In genomic region chrX:2222181-2222790, dm6 we compare ENCODE assay signal across 1 fruit fly cellular context.
TF ChIP-seq lines count a peak whose summit lies in the region.

Gene Vinc (minus strand): TSS chrX:2222567.

TF ChIP-seq in whole organism, embryonic, 481 proteins besides CTCF, POLR2A, EP300 and RAD21 (continued from another document and continues in another):
- TF ChIP-seq CG1024 (GFP tag; IDR thresholded peaks at IDR 0.05; lab: Robert Waterston, UW) (no peak), CG10431 (GFP tag; optimal IDR thresholded peaks at IDR 0.05; lab: Kevin White, UChicago) (no peak), CG7745 (tag; optimal IDR thresholded peaks at IDR 0.05; lab: Kevin White, UChicago) (no peak), E2f1 (GFP tag; IDR thresholded peaks at IDR 0.05; lab: Robert Waterston, UW) (peak; percentile 83), eve (GFP tag; optimal IDR thresholded peaks at IDR 0.05; lab: Kevin White, UChicago) (no peak), Nf-YC (tag; optimal IDR thresholded peaks at IDR 0.05; lab: Kevin White, UChicago) (peak; percentile 86), ato (GFP tag; IDR thresholded peaks at IDR 0.05; lab: Robert Waterston, UW; ENCODE audit: partially characterized antibody) (peak; percentile 35; the same call in 1 of the 2 replicates), gem (tag; optimal IDR thresholded peaks at IDR 0.05; lab: Kevin White, UChicago) (no peak), Ets97D (GFP tag; optimal IDR thresholded peaks at IDR 0.05; lab: Kevin White, UChicago) (peak; percentile 65), CG7987 (GFP tag; optimal IDR thresholded peaks at IDR 0.05; lab: Kevin White, UChicago) (peak; percentile 73), BtbVII (GFP tag; optimal IDR thresholded peaks at IDR 0.05; lab: Kevin White, UChicago) (peak; percentile 93), bab2 (GFP tag; optimal IDR thresholded peaks at IDR 0.05; lab: Kevin White, UChicago) (peak; percentile 47), ATbp (GFP tag; optimal IDR thresholded peaks at IDR 0.05; lab: Kevin White, UChicago) (peak; percentile 52), tna (GFP tag; IDR thresholded peaks at IDR 0.05; lab: Robert Waterston, UW; ENCODE audit: partially characterized antibody) (peak; percentile 55; the same call in 1 of the 2 replicates), Side (GFP tag; optimal IDR thresholded peaks at IDR 0.05; lab: Kevin White, UChicago) (peak; percentile 88), CG14965 (GFP tag; optimal IDR thresholded peaks at IDR 0.05; lab: Kevin White, UChicago; ENCODE audit: borderline replicate concordance) (peak; percentile 51), CG2116 (GFP tag; optimal IDR thresholded peaks at IDR 0.05; lab: Kevin White, UChicago) (peak; percentile 38), ro (GFP tag; IDR thresholded peaks at IDR 0.05; lab: Robert Waterston, UW) (peak; percentile 39; the same call in 1 of the 2 replicates), CG6791 (GFP tag; IDR thresholded peaks at IDR 0.05; lab: Robert Waterston, UW; ENCODE audit: partially characterized antibody) (peak; percentile 53; the same call in 1 of the 3 replicates), bsh (GFP tag; optimal IDR thresholded peaks at IDR 0.05; lab: Kevin White, UChicago) (peak; percentile 65 to 73), ab (GFP tag; optimal IDR thresholded peaks at IDR 0.05; lab: Kevin White, UChicago) (peak; percentile 35), Dref (GFP tag; IDR thresholded peaks at IDR 0.05; lab: Robert Waterston, UW) (peak; percentile 85), zf30C (GFP tag; optimal IDR thresholded peaks at IDR 0.05; lab: Kevin White, UChicago) (no peak), CG4424 (GFP tag; optimal IDR thresholded peaks at IDR 0.05; lab: Kevin White, UChicago) (peak; percentile 89), CG30431 (GFP tag; optimal IDR thresholded peaks at IDR 0.05; lab: Kevin White, UChicago) (peak; percentile 74), nerfin-2 (GFP tag; IDR thresholded peaks at IDR 0.05; lab: Robert Waterston, UW; ENCODE audit: partially characterized antibody) (0 out of 2 replicates have a peak, but pooled peaks have one; percentile 37), lmd (GFP tag; IDR thresholded peaks at IDR 0.05; lab: Robert Waterston, UW) (peak; percentile 85), ewg (GFP tag; optimal IDR thresholded peaks at IDR 0.05; lab: Kevin White, UChicago) (peak; percentile 63), dati (GFP tag; IDR thresholded peaks at IDR 0.05; lab: Robert Waterston, UW) (no peak), Fer3 (tag; optimal IDR thresholded peaks at IDR 0.05; lab: Kevin White, UChicago) (peak; percentile 91), CG33213 (GFP tag; optimal IDR thresholded peaks at IDR 0.05; lab: Kevin White, UChicago) (peak; percentile 68), z (GFP tag; IDR thresholded peaks at IDR 0.05; lab: Robert Waterston, UW) (no peak), CG18262 (tag; optimal IDR thresholded peaks at IDR 0.05; lab: Kevin White, UChicago) (peak; percentile 85), chif (GFP tag; optimal IDR thresholded peaks at IDR 0.05; lab: Kevin White, UChicago) (peak; percentile 13 to 85), sr (GFP tag; IDR thresholded peaks at IDR 0.05; lab: Robert Waterston, UW) (peak; percentile 23; the same call in 1 of the 3 replicates), Dek (tag; optimal IDR thresholded peaks at IDR 0.05; lab: Kevin White, UChicago) (peak; percentile 83), ac (GFP tag; optimal IDR thresholded peaks at IDR 0.05; lab: Kevin White, UChicago) (no peak), CG1529 (GFP tag; optimal IDR thresholded peaks at IDR 0.05; lab: Kevin White, UChicago) (peak; percentile 53), CG31441 (GFP tag; IDR thresholded peaks at IDR 0.05; lab: Robert Waterston, UW) (peak; percentile 86), exex (tag; optimal IDR thresholded peaks at IDR 0.05; lab: Kevin White, UChicago) (peak; percentile 83), Rfx (GFP tag; IDR thresholded peaks at IDR 0.05; lab: Robert Waterston, UW) (peak; percentile 94), CG4730 (GFP tag; IDR thresholded peaks at IDR 0.05; lab: Robert Waterston, UW) (peak; percentile 73), Atf6 (GFP tag; IDR thresholded peaks at IDR 0.05; lab: Robert Waterston, UW) (peak; percentile 91), gsb (GFP tag; IDR thresholded peaks at IDR 0.05; lab: Robert Waterston, UW) (peak; percentile 78), CG43689 (GFP tag; IDR thresholded peaks at IDR 0.05; lab: Robert Waterston, UW) (no peak), Hsf (GFP tag; optimal IDR thresholded peaks at IDR 0.05; lab: Kevin White, UChicago) (peak; percentile 57), br (optimal IDR thresholded peaks at IDR 0.05; lab: Kevin White, UChicago) (no peak), hb (GFP tag; IDR thresholded peaks at IDR 0.05; lab: Robert Waterston, UW; ENCODE audit: partially characterized antibody) (no peak), TFAM (GFP tag; optimal IDR thresholded peaks at IDR 0.05; lab: Kevin White, UChicago) (peak; percentile 8), crp (GFP tag; optimal IDR thresholded peaks at IDR 0.05; lab: Kevin White, UChicago) (peak in 1 of 2 experiments; percentile 1), bcd (GFP tag; optimal IDR thresholded peaks at IDR 0.05; lab: Kevin White, UChicago) (peak; percentile 92), az2 (GFP tag; optimal IDR thresholded peaks at IDR 0.05; lab: Kevin White, UChicago) (peak; percentile 62), peb (GFP tag; IDR thresholded peaks at IDR 0.05; lab: Robert Waterston, UW) (peak; percentile 75), Nf-YB (GFP tag; optimal IDR thresholded peaks at IDR 0.05; lab: Kevin White, UChicago) (peak; percentile 62), Spps (tag; optimal IDR thresholded peaks at IDR 0.05; lab: Kevin White, UChicago) (peak; percentile 74), CG3847 (GFP tag; IDR thresholded peaks at IDR 0.05; lab: Robert Waterston, UW) (peak; percentile 83), CG10979 (tag; optimal IDR thresholded peaks at IDR 0.05; lab: Kevin White, UChicago) (peak; percentile 89), Atf3 (GFP tag; optimal IDR thresholded peaks at IDR 0.05; lab: Kevin White, UChicago) (peak; percentile 68), Lhr (GFP tag; optimal IDR thresholded peaks at IDR 0.05; lab: Kevin White, UChicago) (peak; percentile 15), CG2120 (GFP tag; optimal IDR thresholded peaks at IDR 0.05; lab: Kevin White, UChicago) (peak; percentile 85), her (GFP tag; optimal IDR thresholded peaks at IDR 0.05; lab: Kevin White, UChicago) (peak; percentile 80), Ada2b (GFP tag; IDR thresholded peaks at IDR 0.05; lab: Robert Waterston, UW) (peak; percentile 77), MTF-1 (GFP tag; optimal IDR thresholded peaks at IDR 0.05; lab: Kevin White, UChicago; ENCODE audit: borderline replicate concordance) (peak; percentile 48), CG3281 (GFP tag; optimal IDR thresholded peaks at IDR 0.05; lab: Kevin White, UChicago) (peak; percentile 95), inv (GFP tag; IDR thresholded peaks at IDR 0.05; lab: Robert Waterston, UW; ENCODE audit: partially characterized antibody) (no peak), Optix (GFP tag; IDR thresholded peaks at IDR 0.05; lab: Robert Waterston, UW) (peak; percentile 52; the same call in 1 of the 3 replicates), CG9727 (GFP tag; optimal IDR thresholded peaks at IDR 0.05; lab: Kevin White, UChicago) (peak; percentile 83), sd (tag; optimal IDR thresholded peaks at IDR 0.05; lab: Kevin White, UChicago) (peak; percentile 40), Camta (GFP tag; optimal IDR thresholded peaks at IDR 0.05; lab: Kevin White, UChicago) (peak; percentile 82), eyg (GFP tag; optimal IDR thresholded peaks at IDR 0.05; lab: Kevin White, UChicago) (peak; percentile 80), ara (GFP tag; IDR thresholded peaks at IDR 0.05; lab: Robert Waterston, UW) (no peak), Kr (GFP tag; optimal IDR thresholded peaks at IDR 0.05; lab: Kevin White, UChicago) (peak; percentile 42), CG16815 (GFP tag; optimal IDR thresholded peaks at IDR 0.05; lab: Kevin White, UChicago) (peak; percentile 65), CG7928 (GFP tag; optimal IDR thresholded peaks at IDR 0.05; lab: Kevin White, UChicago) (peak; percentile 63), slou (GFP tag; optimal IDR thresholded peaks at IDR 0.05; lab: Kevin White, UChicago) (peak; percentile 86), CG11456 (GFP tag; IDR thresholded peaks at IDR 0.05; lab: Robert Waterston, UW) (peak; percentile 87), CG15011 (GFP tag; optimal IDR thresholded peaks at IDR 0.05; lab: Kevin White, UChicago) (no peak), sna (GFP tag; IDR thresholded peaks at IDR 0.05; lab: Robert Waterston, UW; ENCODE audit: partially characterized antibody) (no peak), CG10654 (GFP tag; optimal IDR thresholded peaks at IDR 0.05; lab: Kevin White, UChicago) (peak; percentile 85), zfh1 (GFP tag; IDR thresholded peaks at IDR 0.05; lab: Robert Waterston, UW) (peak; percentile 85), CG34422 (GFP tag; IDR thresholded peaks at IDR 0.05; lab: Robert Waterston, UW) (peak; percentile 85), CG4328 (GFP tag; optimal IDR thresholded peaks at IDR 0.05; lab: Kevin White, UChicago) (peak; percentile 92), ind (GFP tag; optimal IDR thresholded peaks at IDR 0.05; lab: Kevin White, UChicago) (peak; percentile 90), Lim3 (GFP tag; IDR thresholded peaks at IDR 0.05; lab: Robert Waterston, UW) (0 out of 2 replicates have a peak, but pooled peaks have one; percentile 40), CG9876 (GFP tag; optimal IDR thresholded peaks at IDR 0.05; lab: Kevin White, UChicago) (peak; percentile 34), stwl (tag; optimal IDR thresholded peaks at IDR 0.05; lab: Kevin White, UChicago) (peak; percentile 13), Med (GFP tag; lab: Kevin White, UChicago) (peak; percentile 98), CG6689 (GFP tag; IDR thresholded peaks at IDR 0.05; lab: Robert Waterston, UW) (peak; percentile 92), CG13775 (GFP tag; optimal IDR thresholded peaks at IDR 0.05; lab: Kevin White, UChicago) (peak; percentile 77), CG12391 (tag; optimal IDR thresholded peaks at IDR 0.05; lab: Kevin White, UChicago) (peak; percentile 76), ash1 (GFP tag; optimal IDR thresholded peaks at IDR 0.05; lab: Kevin White, UChicago) (peak; percentile 35), so (GFP tag; IDR thresholded peaks at IDR 0.05; lab: Robert Waterston, UW) (peak; percentile 88), tio (GFP tag; optimal IDR thresholded peaks at IDR 0.05; lab: Kevin White, UChicago) (no peak), fu2 (GFP tag; optimal IDR thresholded peaks at IDR 0.05; lab: Kevin White, UChicago) (peak; percentile 33), Hr39 (optimal IDR thresholded peaks at IDR 0.05; lab: Kevin White, UChicago) (no peak), kni (GFP tag; optimal IDR thresholded peaks at IDR 0.05; lab: Kevin White, UChicago) (peak; percentile 90), cato (GFP tag; optimal IDR thresholded peaks at IDR 0.05; lab: Kevin White, UChicago; ENCODE audit: borderline replicate concordance) (peak; percentile 24), al (GFP tag; IDR thresholded peaks at IDR 0.05; lab: Robert Waterston, UW) (peak; percentile 66), aop (GFP tag; IDR thresholded peaks at IDR 0.05; lab: Robert Waterston, UW) (no peak), jigr1 (GFP tag; IDR thresholded peaks at IDR 0.05; lab: Robert Waterston, UW) (0 out of 3 replicates have a peak, but pooled peaks have one; percentile 40), CG17912 (GFP tag; optimal IDR thresholded peaks at IDR 0.05; lab: Kevin White, UChicago) (peak; percentile 56), Adf1 (GFP tag; IDR thresholded peaks at IDR 0.05; lab: Robert Waterston, UW) (peak; percentile 70), Sry-δ (GFP tag; optimal IDR thresholded peaks at IDR 0.05; lab: Kevin White, UChicago) (peak; percentile 55), tup (GFP tag; optimal IDR thresholded peaks at IDR 0.05; lab: Kevin White, UChicago) (peak; percentile 83), HmgD (GFP tag; optimal IDR thresholded peaks at IDR 0.05; lab: Kevin White, UChicago) (peak; percentile 54), CG12942 (GFP tag; optimal IDR thresholded peaks at IDR 0.05; lab: Kevin White, UChicago) (peak; percentile 67), BEAF-32 (GFP tag; optimal IDR thresholded peaks at IDR 0.05; lab: Kevin White, UChicago) (peak; percentile 58), vfl (GFP tag; optimal IDR thresholded peaks at IDR 0.05; lab: Kevin White, UChicago) (peak; percentile 63), tx (GFP tag; optimal IDR thresholded peaks at IDR 0.05; lab: Kevin White, UChicago) (peak; percentile 73), CG18011 (GFP tag; optimal IDR thresholded peaks at IDR 0.05; lab: Kevin White, UChicago) (peak; percentile 53), CG6854 (GFP tag; optimal IDR thresholded peaks at IDR 0.05; lab: Kevin White, UChicago) (peak; percentile 92), Fer2 (tag; optimal IDR thresholded peaks at IDR 0.05; lab: Kevin White, UChicago) (peak; percentile 87), Trl (optimal IDR thresholded peaks at IDR 0.05; lab: Kevin White, UChicago) (peak in 1 of 2 experiments; percentile 49), Trl (GFP tag; optimal IDR thresholded peaks at IDR 0.05; lab: Kevin White, UChicago) (peak; percentile 93), klu (GFP tag; IDR thresholded peaks at IDR 0.05; lab: Robert Waterston, UW) (peak; percentile 71; the same call in 1 of the 2 replicates), CG3163 (GFP tag; optimal IDR thresholded peaks at IDR 0.05; lab: Kevin White, UChicago) (peak; percentile 39), Gug (GFP tag; IDR thresholded peaks at IDR 0.05; lab: Robert Waterston, UW) (peak; percentile 69), odd (GFP tag; optimal IDR thresholded peaks at IDR 0.05; lab: Kevin White, UChicago) (no peak), CG4820 (GFP tag; optimal IDR thresholded peaks at IDR 0.05; lab: Kevin White, UChicago) (peak; percentile 77), toy (GFP tag; IDR thresholded peaks at IDR 0.05; lab: Robert Waterston, UW) (no peak; the same call in 1 of the 2 replicates), CG9609 (GFP tag; optimal IDR thresholded peaks at IDR 0.05; lab: Kevin White, UChicago) (peak; percentile 50), HLH3B (GFP tag; IDR thresholded peaks at IDR 0.05; lab: Robert Waterston, UW) (peak; percentile 78), Dp (GFP tag; optimal IDR thresholded peaks at IDR 0.05; lab: Kevin White, UChicago) (peak; percentile 82), Tbp (GFP tag; optimal IDR thresholded peaks at IDR 0.05; lab: Kevin White, UChicago) (no peak), Hmr (GFP tag; optimal IDR thresholded peaks at IDR 0.05; lab: Kevin White, UChicago) (peak; percentile 86), CG2129 (GFP tag; IDR thresholded peaks at IDR 0.05; lab: Robert Waterston, UW; ENCODE audit: partially characterized antibody) (no peak), CG1603 (tag; optimal IDR thresholded peaks at IDR 0.05; lab: Kevin White, UChicago) (no peak), sim (GFP tag; IDR thresholded peaks at IDR 0.05; lab: Robert Waterston, UW) (no peak; the same call in 1 of the 2 replicates), Bdp1 (GFP tag; optimal IDR thresholded peaks at IDR 0.05; lab: Kevin White, UChicago) (peak; percentile 51)
